Fruit fly (Drosophila melanogaster): Measurements from ENCODE around the gene Mur29B.

dm6 chr2L:8350560-8351171 lies 1.3 kb upstream of the Mur29B start:
- TF ChIP-seq ovo (GFP tag; optimal IDR thresholded peaks at IDR 0.05) (no peak), cic (GFP tag; optimal IDR thresholded peaks at IDR 0.05) (no peak), kay (GFP tag; ENCODE audit: borderline replicate concordance) (peak; percentile 56), tj (GFP tag; optimal IDR thresholded peaks at IDR 0.05) (no peak), bab1 (GFP tag; optimal IDR thresholded peaks at IDR 0.05) (no peak), toe (GFP tag; optimal IDR thresholded peaks at IDR 0.05) (no peak), CG5204 (GFP tag; optimal IDR thresholded peaks at IDR 0.05) (no peak), Clk (GFP tag; optimal IDR thresholded peaks at IDR 0.05) (no peak), Hr96 (GFP tag; optimal IDR thresholded peaks at IDR 0.05) (no peak), Mnt (GFP tag; optimal IDR thresholded peaks at IDR 0.05) (no peak), CG12768 (GFP tag; optimal IDR thresholded peaks at IDR 0.05) (no peak)

All from whole organism, adult.